Worm (Caenorhabditis elegans) whole organism, L1 larva: ENCODE results near the gene irld-25.

Experiments
- C04F5.9 ChIP-seq: sonication (generic microtip); optimal IDR thresholded peaks from 2 replicates; lab custom pipeline; 2016; ENCODE audit warnings: missing genetic modification characterization, missing compliant biosample characterization
- hlh-17 ChIP-seq: fragments of 200-800 bp; sonication (Bioruptor generic); optimal IDR thresholded peaks from 2 replicates; lab custom pipeline; 2018; ENCODE audit warnings: missing genetic modification characterization, mild to moderate bottlenecking, missing compliant biosample characterization, moderate library complexity, borderline replicate concordance
- mef-2 ChIP-seq: fragments of 150-350 bp; optimal IDR thresholded peaks from 2 replicates; lab custom pipeline; 2014; ENCODE audit warnings: missing biosample characterization, missing genetic modification characterization
- nhr-47 ChIP-seq: sonication (generic microtip); optimal IDR thresholded peaks from 2 replicates; lab custom pipeline; 2016; ENCODE audit warnings: mild to moderate bottlenecking, missing genetic modification characterization, moderate library complexity, missing compliant biosample characterization
- pqm-1 ChIP-seq: sonication (generic microtip); optimal IDR thresholded peaks from 3 replicates; lab custom pipeline; 2017; ENCODE audit warnings: missing biosample characterization, missing genetic modification characterization

DNA sequence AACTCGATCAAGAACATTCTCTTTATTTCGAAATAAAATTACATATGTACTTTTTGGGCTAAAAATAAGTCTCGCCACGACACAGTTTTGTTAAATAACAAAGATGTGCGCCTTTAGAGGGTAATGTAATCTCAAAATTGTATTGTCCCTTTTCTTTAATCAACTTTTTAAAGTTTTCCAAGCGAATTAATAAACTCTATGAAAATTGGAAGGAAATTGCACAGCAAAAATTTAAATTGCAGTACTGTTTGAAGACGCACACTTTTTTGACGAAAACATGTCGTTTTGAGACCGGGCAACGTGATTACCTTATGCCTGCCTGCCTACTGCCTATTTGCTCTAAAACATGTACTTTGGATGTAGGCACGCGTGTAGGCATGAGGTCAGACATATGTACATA is 29.5 kb upstream of the irld-25 start:
- TF ChIP-seq nhr-47 (tag; lab: Kevin White, UChicago) (no peak), mef-2 (tag; lab: Kevin White, UChicago) (no peak), C04F5.9 (tag; lab: Kevin White, UChicago) (no peak), pqm-1 (tag; lab: Kevin White, UChicago) (no peak), hlh-17 (GFP tag; lab: Kevin White, UChicago) (no peak)
